Worm (Caenorhabditis elegans): ENCODE data around the gene F10E9.12.

The F10E9.12 gene

DNA sequence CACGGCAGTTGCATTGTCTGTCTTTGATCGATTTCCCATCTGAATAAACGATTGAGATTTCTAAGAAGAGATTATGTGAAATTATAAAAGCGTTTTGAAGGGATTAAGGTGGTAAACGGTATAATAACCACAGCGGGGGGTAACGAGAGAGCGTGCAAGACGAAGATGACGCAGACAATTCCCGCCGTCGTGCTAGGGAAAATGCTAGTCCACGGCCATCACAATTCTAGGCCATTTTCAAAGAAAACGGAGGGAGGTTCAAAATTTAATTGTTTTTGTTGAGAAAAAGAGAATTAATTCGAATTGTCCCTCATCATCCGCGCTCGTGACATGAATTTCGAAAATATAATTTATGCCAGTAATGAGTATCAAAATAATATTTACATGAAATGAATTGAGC, 5.2 kb upstream of the F10E9.12 start, which contains the start of gene F10E9.11:
F10E9.11 (minus strand) TSS at position 161 of the 400 bp plus-strand sequence.
- TF ChIP-seq nhr-25 (tag; optimal IDR thresholded peaks at IDR 0.05) (peak; percentile 76), nhr-28 (tag; optimal IDR thresholded peaks at IDR 0.05) (no peak), ama-1 (optimal IDR thresholded peaks at IDR 0.05) (peak; percentile 20), sea-2 (GFP tag; optimal IDR thresholded peaks at IDR 0.05) (no peak), ztf-11 (tag; optimal IDR thresholded peaks at IDR 0.05) (no peak), snpc-4 (tag; optimal IDR thresholded peaks at IDR 0.05) (peak; percentile 76), hmg-11 (tag; optimal IDR thresholded peaks at IDR 0.05) (peak; percentile 61), pha-4 (tag; optimal IDR thresholded peaks at IDR 0.05) (peak; percentile 84), egl-5 (tag; optimal IDR thresholded peaks at IDR 0.05) (peak; percentile 64), mdl-1 (tag; optimal IDR thresholded peaks at IDR 0.05) (no peak), lin-39 (tag; optimal IDR thresholded peaks at IDR 0.05) (peak; percentile 40), egl-27 (tag; optimal IDR thresholded peaks at IDR 0.05) (no peak), tbx-2 (tag; optimal IDR thresholded peaks at IDR 0.05) (no peak), pqm-1 (tag; optimal IDR thresholded peaks at IDR 0.05) (peak; percentile 2), elt-3 (tag; optimal IDR thresholded peaks at IDR 0.05) (no peak), nfya-1 (tag; optimal IDR thresholded peaks at IDR 0.05; ENCODE audit: insufficient read depth) (peak; percentile 86), ceh-28 (tag; optimal IDR thresholded peaks at IDR 0.05) (peak; percentile 26), elt-2 (tag; optimal IDR thresholded peaks at IDR 0.05) (peak; percentile 2), lsy-12 (tag; optimal IDR thresholded peaks at IDR 0.05) (peak; percentile 50), lin-15B (tag; optimal IDR thresholded peaks at IDR 0.05) (peak; percentile 84), fos-1 (tag; optimal IDR thresholded peaks at IDR 0.05) (no peak), mml-1 (tag; optimal IDR thresholded peaks at IDR 0.05) (no peak), nhr-23 (tag; optimal IDR thresholded peaks at IDR 0.05) (peak; percentile 84), aly-2 (tag; optimal IDR thresholded peaks at IDR 0.05) (no peak), nhr-43 (tag; optimal IDR thresholded peaks at IDR 0.05; ENCODE audit: poor library complexity, severe bottlenecking) (peak; percentile 83), R02D3.7 (tag; optimal IDR thresholded peaks at IDR 0.05) (peak; percentile 55), unc-62 (GFP tag; optimal IDR thresholded peaks at IDR 0.05) (no peak)

DNA sequence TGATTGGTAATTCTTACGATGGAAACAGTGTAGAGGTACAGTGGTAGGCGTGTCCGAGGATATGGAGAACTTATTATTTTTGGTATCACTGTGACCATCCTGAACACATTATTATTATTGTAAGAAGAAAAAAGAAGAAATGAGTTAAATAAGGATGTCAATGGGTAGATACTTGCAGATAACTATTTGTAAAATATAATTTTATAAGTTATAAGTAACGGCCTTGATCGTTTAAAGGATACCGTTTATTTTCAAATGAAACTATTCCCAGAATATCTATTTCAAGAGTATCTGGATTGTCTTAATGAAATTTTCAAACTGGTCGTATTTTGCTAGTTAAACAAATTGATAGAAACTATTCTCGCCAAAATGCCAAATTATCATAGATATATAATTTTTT, 4.2 kb upstream of the F10E9.12 start, which contains the start of gene F10E9.10:
F10E9.10 (minus strand) TSS at position 101 of the 400 bp plus-strand sequence.
- TF ChIP-seq nhr-77 (tag; optimal IDR thresholded peaks at IDR 0.05) (no peak), elt-1 (tag; optimal IDR thresholded peaks at IDR 0.05) (no peak), ceh-9 (tag; optimal IDR thresholded peaks at IDR 0.05) (no peak), unc-39 (tag; optimal IDR thresholded peaks at IDR 0.05) (no peak), ZK546.5 (tag; optimal IDR thresholded peaks at IDR 0.05) (no peak)

- no peak for TF ChIP-seq elt-3 (tag; optimal IDR thresholded peaks at IDR 0.05)
- peak; percentile 3 for TF ChIP-seq nfya-1 (tag; optimal IDR thresholded peaks at IDR 0.05; ENCODE audit: insufficient read depth)
Measured at ce11 chrIII:8321225-8321624, 3.1 kb upstream of the F10E9.12 start.

- TF ChIP-seq nhr-11 (tag; optimal IDR thresholded peaks at IDR 0.05) (peak; percentile 62), fos-1 (tag; optimal IDR thresholded peaks at IDR 0.05) (no peak), nhr-12 (tag; optimal IDR thresholded peaks at IDR 0.05) (no peak)
Measured at ce11 chrIII:8322645-8323213, 1.6 kb upstream of the F10E9.12 start, which contains the start of gene F10E9.1. Gene F10E9.1 (plus strand): TSS chrIII:8323163.
